Worm (Caenorhabditis elegans) whole organism, mixed stage, embryonic: ENCODE results near the gene M03A1.8.

Experiments used
- ceh-43 ChIP-seq: fragments of 200-800 bp; sonication (Bioruptor generic); optimal IDR thresholded peaks from 2 replicates; lab custom pipeline; 2018; ENCODE audit warnings: mild to moderate bottlenecking, missing genetic modification characterization, moderate library complexity, missing compliant biosample characterization
- ces-1 ChIP-seq: fragments of 150-350 bp; optimal IDR thresholded peaks from 2 replicates; lab custom pipeline; 2014; ENCODE audit warnings: missing biosample characterization, missing genetic modification reagents, missing genetic modification characterization
- lsy-2 ChIP-seq: fragments of 150-350 bp; optimal IDR thresholded peaks from 2 replicates; lab custom pipeline; 2014; ENCODE audit warnings: missing biosample characterization, missing genetic modification characterization
- nhr-12 ChIP-seq: fragments of 150-350 bp; optimal IDR thresholded peaks from 2 replicates; lab custom pipeline; 2014; ENCODE audit warnings: missing biosample characterization, missing genetic modification characterization
- unc-62 ChIP-seq: fragments of 150-350 bp; optimal IDR thresholded peaks from 2 replicates; lab custom pipeline; 2014; ENCODE audit warnings: missing biosample characterization, missing genetic modification reagents, missing genetic modification characterization
- ztf-11 ChIP-seq: fragments of 150-350 bp; optimal IDR thresholded peaks from 2 replicates; lab custom pipeline; 2014; ENCODE audit warnings: missing biosample characterization, missing genetic modification characterization

ce11 chrII:4573084-4573483 is 12.9 kb downstream of the M03A1.8 start:
- TF ChIP-seq nhr-12: no peak
- TF ChIP-seq ceh-43: no peak
- no peak for TF ChIP-seq ces-1
- no peak for TF ChIP-seq ztf-11 (tag; lab: Kevin White, UChicago)
- no peak for TF ChIP-seq unc-62 (GFP tag; lab: Kevin White, UChicago)
- TF ChIP-seq lsy-2: no peak
